Fruit fly (Drosophila melanogaster): ENCODE measurements around the gene euc.
A peak's percentile ranks its signal among the peaks of the same experiment; 100 is the strongest.

Gene euc

dm6 chr3R:18997388-18998287 is 19.0 kb upstream of the euc start:
- TF ChIP-seq CG11617 (GFP tag; optimal IDR thresholded peaks at IDR 0.05) (peak; percentile 13), cnc (optimal IDR thresholded peaks at IDR 0.05) (no peak), CG14711 (tag; optimal IDR thresholded peaks at IDR 0.05) (no peak), ovo (GFP tag; optimal IDR thresholded peaks at IDR 0.05) (peak; percentile 20), CG7101 (tag; optimal IDR thresholded peaks at IDR 0.05) (peak; percentile 23), kay (GFP tag; ENCODE audit: borderline replicate concordance) (peak; percentile 43)

dm6 chr3R:18995556-18996272 is 17.1 kb upstream of the euc start:
- TF ChIP-seq kay (GFP tag; ENCODE audit: borderline replicate concordance) = peak; percentile 18
- TF ChIP-seq tj (GFP tag; optimal IDR thresholded peaks at IDR 0.05) = no peak

dm6 chr3R:18993159-18993558 is 14.6 kb upstream of the euc start:
- TF ChIP-seq toe (GFP tag; optimal IDR thresholded peaks at IDR 0.05) (no peak), kay (GFP tag; ENCODE audit: borderline replicate concordance) (no peak), cic (GFP tag; optimal IDR thresholded peaks at IDR 0.05) (no peak), CG33017 (tag; optimal IDR thresholded peaks at IDR 0.05) (no peak), ovo (GFP tag; optimal IDR thresholded peaks at IDR 0.05) (no peak), tj (GFP tag; optimal IDR thresholded peaks at IDR 0.05) (no peak), CG12768 (GFP tag; optimal IDR thresholded peaks at IDR 0.05) (no peak)

- TF ChIP-seq ovo (GFP tag; optimal IDR thresholded peaks at IDR 0.05) = no peak
- TF ChIP-seq kay (GFP tag; ENCODE audit: borderline replicate concordance) = peak; percentile 8
These were observed 13.1 kb upstream of the euc start for dm6 chr3R:18991721-18992120.

dm6 chr3R:18990514-18990913 is 11.9 kb upstream of the euc start:
- TF ChIP-seq CG33017 (tag; optimal IDR thresholded peaks at IDR 0.05) (no peak), ovo (GFP tag; optimal IDR thresholded peaks at IDR 0.05) (no peak), CG1620 (GFP tag; optimal IDR thresholded peaks at IDR 0.05) (no peak), CG5204 (GFP tag; optimal IDR thresholded peaks at IDR 0.05) (no peak), pad (GFP tag; optimal IDR thresholded peaks at IDR 0.05) (no peak), bab1 (GFP tag; optimal IDR thresholded peaks at IDR 0.05) (no peak), tj (GFP tag; optimal IDR thresholded peaks at IDR 0.05) (no peak)

- no peak for TF ChIP-seq pad (GFP tag; optimal IDR thresholded peaks at IDR 0.05)
- no peak for TF ChIP-seq cnc (optimal IDR thresholded peaks at IDR 0.05)
- no peak for TF ChIP-seq CG11617 (GFP tag; optimal IDR thresholded peaks at IDR 0.05)
- no peak for TF ChIP-seq CG7045 (GFP tag; optimal IDR thresholded peaks at IDR 0.05)
- no peak for TF ChIP-seq toe (GFP tag; optimal IDR thresholded peaks at IDR 0.05)
- TF ChIP-seq Mnt (GFP tag; optimal IDR thresholded peaks at IDR 0.05) = no peak
- TF ChIP-seq ovo (GFP tag; optimal IDR thresholded peaks at IDR 0.05) = no peak
- no peak for TF ChIP-seq kay (GFP tag; ENCODE audit: borderline replicate concordance)
- no peak for TF ChIP-seq CG33017 (tag; optimal IDR thresholded peaks at IDR 0.05)
- TF ChIP-seq tj (GFP tag; optimal IDR thresholded peaks at IDR 0.05) = no peak
- no peak for TF ChIP-seq CG5204 (GFP tag; optimal IDR thresholded peaks at IDR 0.05)
These were observed 11.2 kb upstream of the euc start for dm6 chr3R:18989819-18990137.

dm6 chr3R:18988957-18989818 is 10.6 kb upstream of the euc start:
- no peak for TF ChIP-seq bab1 (GFP tag; optimal IDR thresholded peaks at IDR 0.05)
- TF ChIP-seq cic (GFP tag; optimal IDR thresholded peaks at IDR 0.05) = no peak
- no peak for TF ChIP-seq Mnt (GFP tag; optimal IDR thresholded peaks at IDR 0.05)
- TF ChIP-seq toe (GFP tag; optimal IDR thresholded peaks at IDR 0.05) = no peak
- TF ChIP-seq CG7101 (tag; optimal IDR thresholded peaks at IDR 0.05) = no peak
- TF ChIP-seq Clk (GFP tag; optimal IDR thresholded peaks at IDR 0.05) = no peak
- no peak for TF ChIP-seq CG7045 (GFP tag; optimal IDR thresholded peaks at IDR 0.05)
- TF ChIP-seq Crg-1 (GFP tag; optimal IDR thresholded peaks at IDR 0.05) = no peak
- no peak for TF ChIP-seq CG33017 (tag; optimal IDR thresholded peaks at IDR 0.05)
- TF ChIP-seq CG1620 (GFP tag; optimal IDR thresholded peaks at IDR 0.05) = no peak
- TF ChIP-seq Hr96 (GFP tag; optimal IDR thresholded peaks at IDR 0.05) = no peak
- no peak for TF ChIP-seq kay (GFP tag; ENCODE audit: borderline replicate concordance)
- no peak for TF ChIP-seq CG12768 (GFP tag; optimal IDR thresholded peaks at IDR 0.05)
- no peak for TF ChIP-seq pad (GFP tag; optimal IDR thresholded peaks at IDR 0.05)
- TF ChIP-seq tj (GFP tag; optimal IDR thresholded peaks at IDR 0.05) = no peak
- no peak for TF ChIP-seq ovo (GFP tag; optimal IDR thresholded peaks at IDR 0.05)
- no peak for TF ChIP-seq CG5204 (GFP tag; optimal IDR thresholded peaks at IDR 0.05)
- TF ChIP-seq cnc (optimal IDR thresholded peaks at IDR 0.05) = no peak
